Worm (Caenorhabditis elegans) whole organism, young adult: ENCODE results near the gene gop-1.

ENCODE experiments used
- B0035.1 ChIP-seq: sonication (generic microtip); optimal IDR thresholded peaks from 2 replicates; lab custom pipeline; 2016; ENCODE audit warnings: missing genetic modification characterization, mild to moderate bottlenecking, missing compliant biosample characterization, missing genotype, missing genetic modification reagents
- B0336.3 ChIP-seq: fragments of 200-800 bp; sonication (Bioruptor generic); IDR thresholded peaks from 2 replicates; pipeline ENCODE4 v1.3.6; 2022; ENCODE audit warnings: missing genetic modification characterization, missing compliant biosample characterization
- D2030.7 ChIP-seq: fragments of 200-800 bp; sonication (Bioruptor generic); IDR thresholded peaks from 2 replicates; pipeline ENCODE4 v1.3.6; 2022; ENCODE audit warnings: missing genetic modification reagents, missing genetic modification characterization, missing compliant biosample characterization
- F37B4.10 ChIP-seq: fragments of 200-800 bp; sonication (Bioruptor generic); IDR thresholded peaks from 2 replicates; pipeline ENCODE4 v1.3.6; 2022; ENCODE audit warnings: missing genetic modification characterization, missing compliant biosample characterization
- F39B2.1 ChIP-seq: fragments of 200-800 bp; sonication (Bioruptor generic); IDR thresholded peaks from 2 replicates; pipeline ENCODE4 v1.3.6; 2022; ENCODE audit warnings: missing genetic modification reagents, missing genetic modification characterization, missing compliant biosample characterization
- F55B11.4 ChIP-seq: sonication (generic microtip); optimal IDR thresholded peaks from 2 replicates; lab custom pipeline; 2016; ENCODE audit warnings: missing compliant biosample characterization, missing genetic modification characterization, borderline replicate concordance; ENCODE audit not compliant: insufficient read depth
- F57C9.4 ChIP-seq: sonication (generic microtip); optimal IDR thresholded peaks from 2 replicates; lab custom pipeline; 2017; ENCODE audit warnings: mild to moderate bottlenecking, missing genetic modification characterization, missing compliant biosample characterization
- K11D2.4 ChIP-seq: fragments of 200-800 bp; sonication (Bioruptor generic); IDR thresholded peaks from 2 replicates; pipeline ENCODE4 v1.3.6; 2022; ENCODE audit warnings: missing genetic modification reagents, missing genetic modification characterization, missing compliant biosample characterization
- Y56A3A.18 ChIP-seq: fragments of 200-800 bp; sonication (Bioruptor generic); IDR thresholded peaks from 2 replicates; pipeline ENCODE4 v1.3.6; 2022; ENCODE audit warnings: missing genetic modification reagents, missing genetic modification characterization, missing compliant biosample characterization
- Y79H2A.3 ChIP-seq: fragments of 200-800 bp; sonication (Bioruptor generic); conservative IDR thresholded peaks from 2 replicates; pipeline ENCODE4 v1.3.6; 2022; ENCODE audit warnings: missing genetic modification reagents, missing genetic modification characterization, missing compliant biosample characterization
- ZK185.1 ChIP-seq: sonication (generic microtip); optimal IDR thresholded peaks from 2 replicates; lab custom pipeline; 2016; ENCODE audit warnings: mild to moderate bottlenecking, missing genetic modification characterization, missing compliant biosample characterization; ENCODE audit not compliant: poor library complexity, severe bottlenecking
- akir-1 ChIP-seq: fragments of 200-800 bp; sonication (Bioruptor generic); optimal IDR thresholded peaks from 2 replicates; lab custom pipeline; 2018; ENCODE audit warnings: mild to moderate bottlenecking, missing genetic modification characterization, moderate library complexity, missing compliant biosample characterization
- aptf-2 ChIP-seq: fragments of 200-800 bp; sonication (Bioruptor generic); conservative IDR thresholded peaks from 2 replicates; pipeline ENCODE4 v1.3.6; 2022; ENCODE audit warnings: missing genetic modification reagents, missing genetic modification characterization, missing compliant biosample characterization
- cebp-1 ChIP-seq, 2 experiments: fragments of 200-800 bp in 1 of 2; sonication (Bioruptor generic) in 1 of 2; sonication (generic microtip) in 1 of 2; IDR thresholded peaks in 1 of 2; optimal IDR thresholded peaks in 1 of 2; 2 replicates each; pipeline versions ENCODE4 v1.3.6 to Lab custom; 2017 to 2022; ENCODE audit warnings: missing compliant biosample characterization in 2 of 2, missing genetic modification characterization in 2 of 2, mild to moderate bottlenecking in 1 of 2, missing genetic modification reagents in 1 of 2, moderate library complexity in 1 of 2
- cebp-2 ChIP-seq: fragments of 200-800 bp; sonication (Bioruptor generic); IDR thresholded peaks from 2 replicates; pipeline ENCODE4 v1.3.6; 2022; ENCODE audit warnings: missing genetic modification characterization, missing compliant biosample characterization
- ceh-58 ChIP-seq: fragments of 200-800 bp; sonication (Bioruptor generic); IDR thresholded peaks from 2 replicates; pipeline ENCODE4 v1.3.6; 2022; ENCODE audit warnings: missing genetic modification characterization, missing compliant biosample characterization
- ceh-79 ChIP-seq: sonication (generic microtip); optimal IDR thresholded peaks from 2 replicates; lab custom pipeline; 2017; ENCODE audit warnings: mild to moderate bottlenecking, missing genetic modification characterization, missing compliant biosample characterization
- dox-1 ChIP-seq: fragments of 200-800 bp; sonication (Bioruptor generic); IDR thresholded peaks from 2 replicates; pipeline ENCODE4 v1.3.6; 2022; ENCODE audit warnings: missing genetic modification reagents, missing genetic modification characterization, missing compliant biosample characterization
- efl-1 ChIP-seq: fragments of 150-350 bp; optimal IDR thresholded peaks from 2 replicates; lab custom pipeline; 2014; ENCODE audit warnings: missing biosample characterization, missing genetic modification reagents, missing genetic modification characterization
- egrh-3 ChIP-seq: fragments of 200-800 bp; sonication (Bioruptor generic); IDR thresholded peaks from 2 replicates; pipeline ENCODE4 v1.3.6; 2022; ENCODE audit warnings: missing genetic modification reagents, missing genetic modification characterization, missing compliant biosample characterization
- ekl-4 ChIP-seq: fragments of 200-800 bp; sonication (Bioruptor generic); IDR thresholded peaks from 2 replicates; pipeline ENCODE4 v1.3.6; 2022; ENCODE audit warnings: missing genetic modification reagents, missing genetic modification characterization, missing compliant biosample characterization
- him-1 ChIP-seq: sonication (generic microtip); optimal IDR thresholded peaks from 2 replicates; lab custom pipeline; 2016; ENCODE audit warnings: missing genotype, missing genetic modification reagents, missing genetic modification characterization, missing compliant biosample characterization
- hlh-12 ChIP-seq: sonication (generic microtip); optimal IDR thresholded peaks from 2 replicates; lab custom pipeline; 2016; ENCODE audit warnings: missing genetic modification characterization, missing compliant biosample characterization
- hlh-26 ChIP-seq: fragments of 200-800 bp; sonication (Bioruptor generic); conservative IDR thresholded peaks from 2 replicates; pipeline ENCODE4 v1.3.6; 2022; ENCODE audit warnings: missing genetic modification reagents, missing genetic modification characterization, missing compliant biosample characterization
- hmg-1.2 ChIP-seq: fragments of 200-800 bp; sonication (Bioruptor generic); IDR thresholded peaks from 2 replicates; pipeline ENCODE4 v1.3.6; 2022; ENCODE audit warnings: missing genetic modification reagents, missing genetic modification characterization, missing compliant biosample characterization
- hmg-20 ChIP-seq: fragments of 200-800 bp; sonication (Bioruptor generic); IDR thresholded peaks from 2 replicates; pipeline ENCODE4 v1.3.6; 2022; ENCODE audit warnings: missing genetic modification reagents, missing genetic modification characterization, missing compliant biosample characterization
- hrde-1 ChIP-seq: sonication (generic microtip); optimal IDR thresholded peaks from 2 replicates; lab custom pipeline; 2016; ENCODE audit warnings: missing genetic modification characterization, mild to moderate bottlenecking, missing compliant biosample characterization, moderate library complexity, missing genotype, missing genetic modification reagents, borderline replicate concordance
- lag-1 ChIP-seq: fragments of 200-800 bp; sonication (Bioruptor generic); IDR thresholded peaks from 2 replicates; pipeline ENCODE4 v1.3.6; 2022; ENCODE audit warnings: missing genetic modification reagents, missing genetic modification characterization, missing compliant biosample characterization
- lin-26 ChIP-seq: fragments of 200-800 bp; sonication (Bioruptor generic); IDR thresholded peaks from 2 replicates; pipeline ENCODE4 v1.3.6; 2022; ENCODE audit warnings: missing genetic modification reagents, missing genetic modification characterization, missing compliant biosample characterization
- lin-35 ChIP-seq, 3 experiments: fragments of 150-350 bp in 2 of 3; sonication (generic microtip) in 1 of 3; optimal IDR thresholded peaks; 2 replicates each; lab custom pipeline; 2014 to 2018; ENCODE audit warnings: missing biosample characterization in 3 of 3, missing genetic modification characterization in 3 of 3, missing genetic modification reagents in 3 of 3
- lir-1 ChIP-seq: fragments of 200-800 bp; sonication (Bioruptor generic); conservative IDR thresholded peaks from 2 replicates; pipeline ENCODE4 v1.3.6; 2022; ENCODE audit warnings: missing genetic modification reagents, missing genetic modification characterization, missing compliant biosample characterization
- mcd-1 ChIP-seq: fragments of 200-800 bp; sonication (Bioruptor generic); IDR thresholded peaks from 2 replicates; pipeline ENCODE4 v1.3.6; 2022; ENCODE audit warnings: missing genetic modification reagents, missing genetic modification characterization, missing compliant biosample characterization
- mel-28 ChIP-seq: sonication (generic microtip); optimal IDR thresholded peaks from 2 replicates; lab custom pipeline; 2016; ENCODE audit warnings: borderline replicate concordance, mild to moderate bottlenecking, missing genetic modification characterization, missing compliant biosample characterization
- mxl-1 ChIP-seq: sonication (generic microtip); optimal IDR thresholded peaks from 2 replicates; lab custom pipeline; 2016; ENCODE audit warnings: missing genetic modification characterization, missing compliant biosample characterization
- nfya-2 ChIP-seq: fragments of 200-800 bp; sonication (Bioruptor generic); IDR thresholded peaks from 2 replicates; pipeline ENCODE4 v1.3.6; 2022; ENCODE audit warnings: missing genetic modification reagents, missing genetic modification characterization, missing compliant biosample characterization
- nhr-80 ChIP-seq: sonication (generic microtip); optimal IDR thresholded peaks from 2 replicates; lab custom pipeline; 2016; ENCODE audit warnings: missing genetic modification characterization, missing compliant biosample characterization
- pbrm-1 ChIP-seq: fragments of 200-800 bp; sonication (Bioruptor generic); IDR thresholded peaks from 2 replicates; pipeline ENCODE4 v1.3.6; 2022; ENCODE audit warnings: missing genetic modification reagents, missing genetic modification characterization, missing compliant biosample characterization
- rpc-1 ChIP-seq, 2 experiments: fragments of 150-350 bp in 1 of 2; sonication (generic microtip) in 1 of 2; optimal IDR thresholded peaks; 2 replicates each; lab custom pipeline; 2014 to 2018; ENCODE audit warnings: missing biosample characterization in 1 of 2, missing genetic modification characterization in 1 of 2, missing genetic modification reagents in 1 of 2, missing genotype in 1 of 2
- sdz-38 ChIP-seq: sonication (generic microtip); optimal IDR thresholded peaks from 2 replicates; lab custom pipeline; 2016; ENCODE audit warnings: missing genotype, missing genetic modification characterization, missing compliant biosample characterization
- sea-2 ChIP-seq: fragments of 200-800 bp; sonication (Bioruptor generic); IDR thresholded peaks from 2 replicates; pipeline ENCODE4 v1.3.6; 2022; ENCODE audit warnings: missing genetic modification characterization, missing compliant biosample characterization
- tbp1 ChIP-seq: fragments of 200-800 bp; sonication (Bioruptor generic); optimal IDR thresholded peaks from 2 replicates; lab custom pipeline; 2018; ENCODE audit warnings: mild to moderate bottlenecking, missing genetic modification characterization, missing compliant biosample characterization
- tbx-9 ChIP-seq: sonication (generic microtip); optimal IDR thresholded peaks from 2 replicates; lab custom pipeline; 2016; ENCODE audit warnings: borderline replicate concordance, missing genetic modification characterization, inconsistent platforms, missing compliant biosample characterization
- tlf-1 ChIP-seq: fragments of 200-800 bp; sonication (Bioruptor generic); optimal IDR thresholded peaks from 2 replicates; lab custom pipeline; 2018; ENCODE audit warnings: mild to moderate bottlenecking, missing genetic modification characterization, missing compliant biosample characterization
- unc-62 ChIP-seq: fragments of 150-350 bp; optimal IDR thresholded peaks from 2 replicates; lab custom pipeline; 2014; ENCODE audit warnings: missing biosample characterization, missing genetic modification reagents, missing genetic modification characterization
- xnd-1 ChIP-seq: sonication (generic microtip); optimal IDR thresholded peaks from 2 replicates; lab custom pipeline; 2016; ENCODE audit warnings: missing genotype, missing genetic modification reagents, missing genetic modification characterization, missing compliant biosample characterization
- zim-3 ChIP-seq: sonication (generic microtip); optimal IDR thresholded peaks from 2 replicates; lab custom pipeline; 2017; ENCODE audit warnings: mild to moderate bottlenecking, missing genetic modification characterization, moderate library complexity, missing compliant biosample characterization
- ztf-18 ChIP-seq: sonication (generic microtip); optimal IDR thresholded peaks from 2 replicates; lab custom pipeline; 2016; ENCODE audit warnings: missing genotype, mild to moderate bottlenecking, missing genetic modification characterization, missing compliant biosample characterization
- ztf-25 ChIP-seq: fragments of 200-800 bp; sonication (Bioruptor generic); IDR thresholded peaks from 2 replicates; pipeline ENCODE4 v1.3.6; 2022; ENCODE audit warnings: missing genetic modification reagents, missing genetic modification characterization, missing compliant biosample characterization
- ztf-26 ChIP-seq: sonication (generic microtip); optimal IDR thresholded peaks from 2 replicates; lab custom pipeline; 2017; ENCODE audit warnings: missing genetic modification characterization, missing compliant biosample characterization

The gop-1 gene

DNA sequence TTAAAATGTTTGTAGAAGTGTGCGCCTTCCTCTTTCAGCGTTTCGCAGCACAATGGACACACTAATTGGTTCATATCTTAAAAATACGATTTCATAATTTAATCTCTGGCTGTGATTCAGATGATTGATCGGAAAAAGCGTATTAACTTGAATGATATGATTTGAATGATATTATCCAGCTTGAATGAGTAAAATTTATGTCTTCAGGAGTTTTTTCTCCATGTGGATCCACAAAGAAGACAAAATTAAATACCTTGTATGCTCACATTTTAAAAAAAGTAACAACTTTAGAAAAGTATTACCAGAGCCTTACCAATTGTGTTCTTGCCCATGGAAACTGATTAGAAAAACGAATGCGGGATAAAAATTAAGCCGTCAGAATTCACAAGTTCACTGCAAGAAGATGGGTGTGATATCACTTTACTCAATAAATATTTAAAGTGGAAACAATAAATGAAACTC lies 19.2 kb downstream of the gop-1 start, which contains the start of gene ztf-8 (continued):
- TF ChIP-seq tlf-1 (GFP tag; lab: Kevin White, UChicago) = peak; percentile 29
- no peak for TF ChIP-seq lag-1 (GFP tag; lab: Robert Waterston, UW)
- TF ChIP-seq Y79H2A.3 = no peak
- TF ChIP-seq hmg-20 (GFP tag; lab: Robert Waterston, UW) = no peak
- TF ChIP-seq tbp1 (GFP tag; lab: Kevin White, UChicago) = peak; percentile 13
- TF ChIP-seq him-1 = no peak
- TF ChIP-seq lin-35 (GFP tag; optimal IDR thresholded peaks at IDR 0.05; lab: Kevin White, UChicago) = peak in 1 of 3 experiments; percentile 22
- peak; percentile 19; the same call in 1 of the 2 replicates for TF ChIP-seq dox-1 (GFP tag; lab: Robert Waterston, UW)
- TF ChIP-seq cebp-1 (GFP tag; IDR thresholded peaks at IDR 0.05; lab: Robert Waterston, UW) = no peak
- peak; percentile 38 for TF ChIP-seq cebp-1 (tag; optimal IDR thresholded peaks at IDR 0.05; lab: Kevin White, UChicago)
- TF ChIP-seq ceh-58 = no peak
- no peak for TF ChIP-seq F57C9.4 (tag; lab: Kevin White, UChicago)
- TF ChIP-seq mxl-1 = no peak
- TF ChIP-seq unc-62 (GFP tag; lab: Kevin White, UChicago) = no peak
- no peak for TF ChIP-seq lin-26 (GFP tag; lab: Robert Waterston, UW)
- TF ChIP-seq lir-1 (GFP tag; lab: Robert Waterston, UW) = no peak
- peak; percentile 12 for TF ChIP-seq ztf-26 (tag; lab: Kevin White, UChicago)
- no peak for TF ChIP-seq pbrm-1 (GFP tag; lab: Robert Waterston, UW)
- TF ChIP-seq tbx-9 (tag; lab: Kevin White, UChicago) = no peak
- no peak for TF ChIP-seq nhr-80 (tag; lab: Kevin White, UChicago)
- no peak for TF ChIP-seq ztf-18 (tag; lab: Kevin White, UChicago)
- TF ChIP-seq rpc-1 (optimal IDR thresholded peaks at IDR 0.05; lab: Kevin White, UChicago) = no peak
- TF ChIP-seq rpc-1 (tag; optimal IDR thresholded peaks at IDR 0.05; lab: Kevin White, UChicago) = no peak
- TF ChIP-seq Y56A3A.18 (GFP tag; lab: Robert Waterston, UW) = no peak
- TF ChIP-seq F55B11.4 (tag; lab: Kevin White, UChicago) = no peak
- no peak for TF ChIP-seq efl-1
- TF ChIP-seq mcd-1 (GFP tag; lab: Robert Waterston, UW) = no peak
- TF ChIP-seq ZK185.1 = no peak
- no peak for TF ChIP-seq ztf-25
- TF ChIP-seq ceh-79 (tag; lab: Kevin White, UChicago) = no peak
- TF ChIP-seq sdz-38 = no peak
- no peak for TF ChIP-seq egrh-3
- TF ChIP-seq B0035.1 (tag; lab: Kevin White, UChicago) = no peak
- no peak for TF ChIP-seq hlh-26 (GFP tag; lab: Robert Waterston, UW)
- TF ChIP-seq aptf-2 = no peak
- TF ChIP-seq xnd-1 (tag; lab: Kevin White, UChicago) = no peak
- TF ChIP-seq F39B2.1 (GFP tag; lab: Robert Waterston, UW) = no peak
- TF ChIP-seq F37B4.10 = no peak
- TF ChIP-seq ekl-4 = no peak
- no peak for TF ChIP-seq akir-1
- TF ChIP-seq sea-2 (GFP tag; lab: Robert Waterston, UW) = no peak
- peak; percentile 18; the same call in 1 of the 2 replicates for TF ChIP-seq hmg-1.2 (GFP tag; lab: Robert Waterston, UW)
- no peak for TF ChIP-seq cebp-2 (GFP tag; lab: Robert Waterston, UW)
- no peak for TF ChIP-seq hlh-12 (tag; lab: Kevin White, UChicago)
- TF ChIP-seq zim-3 (tag; lab: Kevin White, UChicago) = peak; percentile 31
- no peak for TF ChIP-seq mel-28
- TF ChIP-seq B0336.3 (GFP tag; lab: Robert Waterston, UW) = peak; percentile 72
- TF ChIP-seq K11D2.4 (GFP tag; lab: Robert Waterston, UW) = no peak
- no peak for TF ChIP-seq D2030.7 (GFP tag; lab: Robert Waterston, UW)
- no peak for TF ChIP-seq hrde-1 (tag; lab: Kevin White, UChicago)
- TF ChIP-seq nfya-2 (GFP tag; lab: Robert Waterston, UW) = no peak
